Fruit fly (Drosophila melanogaster) whole organism, embryonic: ENCODE measurements around the gene CG13364.
A peak's percentile ranks its signal among the peaks of the same experiment; 100 is the strongest.

ENCODE experiments used
- B-H2 ChIP-seq: fragments of 200-800 bp; sonication (Bioruptor generic); optimal IDR thresholded peaks from 2 replicates; lab custom pipeline; 2018; ENCODE audit warnings: missing biosample characterization, mild to moderate bottlenecking, missing genetic modification characterization
- CG10209 ChIP-seq: fragments of 200-800 bp; sonication (Bioruptor generic); optimal IDR thresholded peaks from 3 replicates; lab custom pipeline; 2017; ENCODE audit warnings: missing biosample characterization, mild to moderate bottlenecking, missing genetic modification characterization, missing genetic modification reagents
- CG1024 ChIP-seq: fragments of 200-800 bp; sonication (Bioruptor generic); IDR thresholded peaks from 2 replicates; pipeline ENCODE4 v1.3.6; 2022; ENCODE audit warnings: missing biosample characterization, missing genetic modification characterization
- CG10462 ChIP-seq: fragments of 200-800 bp; sonication (Bioruptor generic); optimal IDR thresholded peaks from 2 replicates; lab custom pipeline; 2016; ENCODE audit warnings: missing biosample characterization, missing genetic modification characterization
- CG11093 ChIP-seq: fragments of 200-800 bp; sonication (Bioruptor generic); IDR thresholded peaks from 3 replicates; pipeline ENCODE4 v1.3.6; 2022; ENCODE audit warnings: missing biosample characterization, missing genetic modification characterization
- CG11456 ChIP-seq: fragments of 200-800 bp; sonication (Bioruptor generic); IDR thresholded peaks from 3 replicates; pipeline ENCODE4 v1.3.6; 2022; ENCODE audit warnings: missing biosample characterization, missing genetic modification characterization
- CG11695 ChIP-seq: fragments of 200-800 bp; sonication (Bioruptor generic); IDR thresholded peaks from 3 replicates; pipeline ENCODE4 v1.3.6; 2022; ENCODE audit warnings: missing biosample characterization, missing genetic modification characterization
- CG12104 ChIP-seq: fragments of 200-800 bp; sonication (Bioruptor generic); optimal IDR thresholded peaks from 3 replicates; lab custom pipeline; 2016; ENCODE audit warnings: missing biosample characterization, missing genetic modification characterization
- CG1529 ChIP-seq: fragments of 200-800 bp; sonication (Bioruptor generic); optimal IDR thresholded peaks from 3 replicates; lab custom pipeline; 2018; ENCODE audit warnings: missing biosample characterization, missing genetic modification characterization
- CG3163 ChIP-seq: fragments of 200-800 bp; sonication (Bioruptor generic); optimal IDR thresholded peaks from 3 replicates; lab custom pipeline; 2016; ENCODE audit warnings: missing biosample characterization, missing genetic modification characterization
- CG33557 ChIP-seq: fragments of 200-800 bp; sonication (Bioruptor generic); optimal IDR thresholded peaks from 2 replicates; lab custom pipeline; 2019; ENCODE audit warnings: missing biosample characterization, mild to moderate bottlenecking, missing genetic modification characterization, moderate library complexity
- CG34224 ChIP-seq: fragments of 200-800 bp; sonication (Bioruptor generic); IDR thresholded peaks from 3 replicates; pipeline ENCODE4 v1.3.6; 2022; ENCODE audit warnings: missing biosample characterization, missing genetic modification characterization; ENCODE audit not compliant: partially characterized antibody
- CG6813 ChIP-seq: fragments of 200-800 bp; sonication (Bioruptor generic); optimal IDR thresholded peaks from 2 replicates; lab custom pipeline; 2017; ENCODE audit warnings: missing biosample characterization, missing genetic modification characterization, mild to moderate bottlenecking, moderate library complexity, missing genetic modification reagents
- CG7372 ChIP-seq: fragments of 200-800 bp; sonication (Bioruptor generic); IDR thresholded peaks from 2 replicates; pipeline ENCODE4 v1.3.6; 2022; ENCODE audit warnings: missing biosample characterization, missing genetic modification characterization
- CG7745 ChIP-seq: fragments of 200-800 bp; sonication (Bioruptor generic); optimal IDR thresholded peaks from 2 replicates; lab custom pipeline; 2018; ENCODE audit warnings: missing biosample characterization, mild to moderate bottlenecking, missing genetic modification characterization, moderate library complexity
- CG9727 ChIP-seq: fragments of 200-800 bp; sonication (Bioruptor generic); optimal IDR thresholded peaks from 3 replicates; lab custom pipeline; 2017; ENCODE audit warnings: missing biosample characterization, mild to moderate bottlenecking, missing genetic modification characterization
- Dad ChIP-seq: fragments of 200-800 bp; sonication (Bioruptor generic); optimal IDR thresholded peaks from 3 replicates; lab custom pipeline; 2016; ENCODE audit warnings: missing biosample characterization, missing genetic modification characterization
- Hr51 ChIP-seq, 2 experiments: fragments of 200-800 bp; sonication (Bioruptor generic); optimal IDR thresholded peaks; 2 replicates in 1 of 2; 3 replicates in 1 of 2; lab custom pipeline; 2016 to 2018; ENCODE audit warnings: missing biosample characterization in 2 of 2, missing genetic modification characterization in 2 of 2, mild to moderate bottlenecking in 1 of 2, moderate library complexity in 1 of 2
- MESR4 ChIP-seq: fragments of 200-800 bp; sonication (Bioruptor generic); optimal IDR thresholded peaks from 2 replicates; lab custom pipeline; 2018; ENCODE audit warnings: missing biosample characterization, mild to moderate bottlenecking, missing genetic modification characterization, moderate library complexity
- Mad ChIP-seq: fragments of 200-800 bp; sonication (Bioruptor generic); optimal IDR thresholded peaks from 2 replicates; lab custom pipeline; 2016; ENCODE audit warnings: missing biosample characterization, missing genetic modification characterization
- Pdp1 ChIP-seq, 2 experiments: fragments of 200-800 bp; sonication (Bioruptor generic); optimal IDR thresholded peaks; 3 replicates each; lab custom pipeline; 2016; ENCODE audit warnings: missing biosample characterization in 2 of 2, missing genetic modification characterization in 2 of 2, mild to moderate bottlenecking in 1 of 2, moderate library complexity in 1 of 2
- Sin3A ChIP-seq: fragments of >200 bp; optimal IDR thresholded peaks from 2 replicates; lab custom pipeline; 2018
- Six4 ChIP-seq: fragments of 200-800 bp; sonication (Bioruptor generic); optimal IDR thresholded peaks from 2 replicates; lab custom pipeline; 2016; ENCODE audit warnings: missing biosample characterization, missing genetic modification characterization
- Spps ChIP-seq: fragments of 200-800 bp; sonication (Bioruptor generic); optimal IDR thresholded peaks from 2 replicates; lab custom pipeline; 2018; ENCODE audit warnings: missing biosample characterization, mild to moderate bottlenecking, missing genetic modification characterization
- Sry-δ ChIP-seq: fragments of 200-800 bp; sonication (Bioruptor generic); optimal IDR thresholded peaks from 2 replicates; lab custom pipeline; 2016; ENCODE audit warnings: missing biosample characterization, missing genetic modification characterization
- TFAM ChIP-seq: fragments of 200-800 bp; sonication (Bioruptor generic); optimal IDR thresholded peaks from 2 replicates; lab custom pipeline; 2017; ENCODE audit warnings: missing biosample characterization, missing genetic modification characterization, inconsistent platforms
- ab ChIP-seq: fragments of 200-800 bp; sonication (Bioruptor generic); optimal IDR thresholded peaks from 2 replicates; lab custom pipeline; 2016; ENCODE audit warnings: missing biosample characterization, missing genetic modification characterization
- bowl ChIP-seq: fragments of 200-800 bp; sonication (Bioruptor generic); IDR thresholded peaks from 2 replicates; pipeline ENCODE4 v1.3.6; 2022; ENCODE audit warnings: missing biosample characterization, missing genetic modification characterization
- cato ChIP-seq: fragments of 200-800 bp; sonication (Bioruptor generic); optimal IDR thresholded peaks from 2 replicates; lab custom pipeline; 2016; ENCODE audit warnings: missing biosample characterization, missing genetic modification characterization, borderline replicate concordance
- chn ChIP-seq: fragments of 200-800 bp; sonication (Bioruptor generic); optimal IDR thresholded peaks from 2 replicates; lab custom pipeline; 2016; ENCODE audit warnings: missing biosample characterization, missing genetic modification characterization
- corto ChIP-seq: fragments of 200-800 bp; sonication (Bioruptor generic); optimal IDR thresholded peaks from 2 replicates; lab custom pipeline; 2016; ENCODE audit warnings: missing biosample characterization, mild to moderate bottlenecking, missing genetic modification characterization, moderate library complexity
- dan ChIP-seq: fragments of 200-800 bp; sonication (Bioruptor generic); IDR thresholded peaks from 2 replicates; pipeline ENCODE4 v1.3.6; 2022; ENCODE audit warnings: missing biosample characterization, missing genetic modification characterization
- dysf ChIP-seq: fragments of 200-800 bp; sonication (Bioruptor generic); IDR thresholded peaks from 3 replicates; pipeline ENCODE4 v1.3.6; 2022; ENCODE audit warnings: missing biosample characterization, missing genetic modification characterization
- esg ChIP-seq: fragments of 200-800 bp; sonication (Bioruptor generic); conservative IDR thresholded peaks from 2 replicates; pipeline ENCODE4 v1.3.6; 2022; ENCODE audit warnings: missing biosample characterization, missing genetic modification characterization
- fd3F ChIP-seq: fragments of 200-800 bp; sonication (Bioruptor generic); optimal IDR thresholded peaks from 2 replicates; lab custom pipeline; 2018; ENCODE audit warnings: missing biosample characterization, mild to moderate bottlenecking, missing genetic modification characterization, moderate library complexity
- fu2 ChIP-seq: fragments of 200-800 bp; sonication (Bioruptor generic); optimal IDR thresholded peaks from 2 replicates; lab custom pipeline; 2016; ENCODE audit warnings: missing biosample characterization, missing genetic modification characterization
- her ChIP-seq: fragments of 200-800 bp; sonication (Bioruptor generic); optimal IDR thresholded peaks from 2 replicates; lab custom pipeline; 2016; ENCODE audit warnings: missing biosample characterization, missing genetic modification characterization
- jigr1 ChIP-seq: fragments of 200-800 bp; sonication (Bioruptor generic); IDR thresholded peaks from 3 replicates; pipeline ENCODE4 v1.3.6; 2022; ENCODE audit warnings: missing biosample characterization, missing genetic modification characterization
- onecut ChIP-seq: fragments of 200-800 bp; sonication (Bioruptor generic); IDR thresholded peaks from 2 replicates; pipeline ENCODE4 v1.3.6; 2022; ENCODE audit warnings: missing biosample characterization, missing genetic modification characterization
- phol ChIP-seq: fragments of 200-800 bp; sonication (Bioruptor generic); optimal IDR thresholded peaks from 3 replicates; lab custom pipeline; 2018; ENCODE audit warnings: missing biosample characterization, mild to moderate bottlenecking, missing genetic modification characterization, moderate library complexity
- prd ChIP-seq, 3 experiments: fragments of >200 bp in 2 of 3; fragments of 200-800 bp in 1 of 3; sonication (Bioruptor generic) in 1 of 3; optimal IDR thresholded peaks in 2 of 3; IDR thresholded peaks in 1 of 3; 2 replicates in 2 of 3; 3 replicates in 1 of 3; pipeline versions ENCODE4 v1.3.6 to Lab custom; 2017 to 2022; ENCODE audit warnings: missing biosample characterization in 1 of 3, missing genetic modification characterization in 1 of 3
- run ChIP-seq: fragments of 200-800 bp; sonication (Bioruptor generic); optimal IDR thresholded peaks from 3 replicates; lab custom pipeline; 2018; ENCODE audit warnings: missing biosample characterization, mild to moderate bottlenecking, missing genetic modification characterization
- sd ChIP-seq: fragments of 200-800 bp; sonication (Bioruptor generic); optimal IDR thresholded peaks from 3 replicates; lab custom pipeline; 2018; ENCODE audit warnings: missing biosample characterization, mild to moderate bottlenecking, missing genetic modification characterization, moderate library complexity
- shn ChIP-seq: fragments of 200-800 bp; sonication (Bioruptor generic); optimal IDR thresholded peaks from 3 replicates; lab custom pipeline; 2016; ENCODE audit warnings: missing biosample characterization, missing genetic modification characterization
- slou ChIP-seq: fragments of 200-800 bp; sonication (Bioruptor generic); optimal IDR thresholded peaks from 3 replicates; lab custom pipeline; 2016; ENCODE audit warnings: missing biosample characterization, missing genetic modification characterization
- sqz ChIP-seq: fragments of 200-800 bp; sonication (Bioruptor generic); optimal IDR thresholded peaks from 3 replicates; lab custom pipeline; 2018; ENCODE audit warnings: missing biosample characterization, mild to moderate bottlenecking, missing genetic modification characterization
- tap ChIP-seq: fragments of 200-800 bp; optimal IDR thresholded peaks from 3 replicates; lab custom pipeline; 2019; ENCODE audit warnings: missing biosample characterization, mild to moderate bottlenecking, missing genetic modification characterization, moderate library complexity
- twi ChIP-seq: fragments of 200-800 bp; optimal IDR thresholded peaks from 2 replicates; lab custom pipeline; 2019; ENCODE audit warnings: missing biosample characterization, mild to moderate bottlenecking, missing genetic modification characterization, moderate library complexity
- vnd ChIP-seq: fragments of 200-800 bp; sonication (Bioruptor generic); IDR thresholded peaks from 3 replicates; pipeline ENCODE4 v1.3.6; 2022; ENCODE audit warnings: missing biosample characterization, missing genetic modification characterization; ENCODE audit not compliant: partially characterized antibody
- zf30C ChIP-seq: fragments of 200-800 bp; sonication (Bioruptor generic); optimal IDR thresholded peaks from 3 replicates; lab custom pipeline; 2018; ENCODE audit warnings: missing biosample characterization, mild to moderate bottlenecking, missing genetic modification characterization

CG13364 gene

dm6 chrX:635495-636142 lies 10.6 kb upstream of the CG13364 start, which contains the start of gene Dredd (continued):
- no peak for TF ChIP-seq CG10462 (GFP tag; lab: Kevin White, UChicago)
- TF ChIP-seq tap (tag; lab: Kevin White, UChicago), result no peak
- no peak for TF ChIP-seq Spps (tag; lab: Kevin White, UChicago)
- no peak for TF ChIP-seq CG11695 (GFP tag; lab: Robert Waterston, UW)
- no peak for TF ChIP-seq shn (GFP tag; lab: Kevin White, UChicago)
- no peak for TF ChIP-seq chn
- peak; percentile 77 for TF ChIP-seq MESR4 (GFP tag; lab: Kevin White, UChicago)
- no peak for TF ChIP-seq onecut (GFP tag; lab: Robert Waterston, UW)
- TF ChIP-seq sd (tag; lab: Kevin White, UChicago), result no peak
- no peak for TF ChIP-seq prd (optimal IDR thresholded peaks at IDR 0.05; lab: Kevin White, UChicago)
- TF ChIP-seq prd (GFP tag; IDR thresholded peaks at IDR 0.05; lab: Robert Waterston, UW), result no peak
- no peak for TF ChIP-seq CG6813 (GFP tag; lab: Kevin White, UChicago)
- no peak for TF ChIP-seq Hr51 (GFP tag; optimal IDR thresholded peaks at IDR 0.05; lab: Kevin White, UChicago)
- TF ChIP-seq dan (GFP tag; lab: Robert Waterston, UW), result no peak
- no peak for TF ChIP-seq CG1529
- no peak for TF ChIP-seq Six4
- no peak for TF ChIP-seq slou
- no peak for TF ChIP-seq dysf (GFP tag; lab: Robert Waterston, UW)
- no peak for TF ChIP-seq run (tag; lab: Kevin White, UChicago)
- no peak for TF ChIP-seq esg
- TF ChIP-seq her (GFP tag; lab: Kevin White, UChicago), result no peak
- TF ChIP-seq Sry-δ (GFP tag; lab: Kevin White, UChicago), result peak; percentile 93
- no peak for TF ChIP-seq CG33557 (GFP tag; lab: Kevin White, UChicago)
- peak; percentile 84; the same call in 2 of the 3 replicates for TF ChIP-seq CG34224 (GFP tag; lab: Robert Waterston, UW)
- no peak for TF ChIP-seq twi (tag; lab: Kevin White, UChicago)
- TF ChIP-seq jigr1 (GFP tag; lab: Robert Waterston, UW), result no peak
- no peak for TF ChIP-seq fu2
- no peak for TF ChIP-seq CG1024 (GFP tag; lab: Robert Waterston, UW)
- TF ChIP-seq bowl (GFP tag; lab: Robert Waterston, UW), result no peak
- TF ChIP-seq CG11093 (GFP tag; lab: Robert Waterston, UW), result no peak
- TF ChIP-seq CG9727 (GFP tag; lab: Kevin White, UChicago), result peak; percentile 2
- TF ChIP-seq B-H2 (GFP tag; lab: Kevin White, UChicago), result no peak
- no peak for TF ChIP-seq fd3F
- no peak for TF ChIP-seq CG7372 (GFP tag; lab: Robert Waterston, UW)
- no peak for TF ChIP-seq zf30C
- TF ChIP-seq vnd (GFP tag; lab: Robert Waterston, UW), result peak; percentile 100
- TF ChIP-seq ab, result no peak
- no peak for TF ChIP-seq CG12104 (GFP tag; lab: Kevin White, UChicago)
- TF ChIP-seq CG7745 (tag; lab: Kevin White, UChicago), result no peak
- TF ChIP-seq cato, result no peak
- TF ChIP-seq CG10209, result no peak
- no peak for TF ChIP-seq CG3163
- TF ChIP-seq Pdp1 (GFP tag; optimal IDR thresholded peaks at IDR 0.05; lab: Kevin White, UChicago), result no peak
- no peak for TF ChIP-seq TFAM
- TF ChIP-seq Dad (GFP tag; lab: Kevin White, UChicago), result no peak
- no peak for TF ChIP-seq CG11456 (GFP tag; lab: Robert Waterston, UW)
- no peak for TF ChIP-seq corto (GFP tag; lab: Kevin White, UChicago)
- TF ChIP-seq Sin3A (lab: Kevin White, UChicago), result peak; percentile 56
- peak; percentile 36 for TF ChIP-seq phol (tag; lab: Kevin White, UChicago)
- TF ChIP-seq sqz, result peak; percentile 51
- no peak for TF ChIP-seq Mad (GFP tag; lab: Kevin White, UChicago)
